ENCODE assay signal across 1 fruit fly cellular context in the genomic region with DNA sequence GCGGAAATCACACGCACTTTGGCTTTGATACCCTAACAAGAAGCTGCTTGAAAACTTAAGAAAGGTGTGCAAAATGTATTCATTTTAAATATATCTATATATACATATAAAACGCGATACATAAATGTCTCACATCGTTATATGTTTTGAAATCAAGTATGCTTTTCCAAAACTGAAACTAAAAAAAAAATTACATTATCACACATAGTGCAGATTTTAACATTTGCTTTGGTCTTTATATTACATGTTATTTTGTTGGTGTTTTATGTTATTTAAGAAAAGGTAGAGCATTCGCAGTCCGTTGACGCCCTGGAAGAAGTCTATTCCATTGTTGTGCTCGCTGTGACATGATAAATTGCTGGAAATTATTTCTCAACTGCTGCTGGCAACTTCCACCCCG.
TF ChIP-seq lines count a peak whose summit lies in the region.

No protein-coding gene starts in this region.

TF ChIP-seq in whole organism, embryonic, 481 proteins besides CTCF, POLR2A, EP300 and RAD21 (continued from another document):
- TF ChIP-seq Elba2 (GFP tag; optimal IDR thresholded peaks at IDR 0.05; lab: Kevin White, UChicago) (no peak), CG9609 (GFP tag; optimal IDR thresholded peaks at IDR 0.05; lab: Kevin White, UChicago) (no peak), CG15601 (tag; optimal IDR thresholded peaks at IDR 0.05; lab: Kevin White, UChicago) (no peak), Hr51 (GFP tag; optimal IDR thresholded peaks at IDR 0.05; lab: Kevin White, UChicago) (peak in 1 of 2 experiments; percentile 15)
